Fruit fly (Drosophila melanogaster): ENCODE measurements around the gene CG7557.

Gene CG7557

DNA sequence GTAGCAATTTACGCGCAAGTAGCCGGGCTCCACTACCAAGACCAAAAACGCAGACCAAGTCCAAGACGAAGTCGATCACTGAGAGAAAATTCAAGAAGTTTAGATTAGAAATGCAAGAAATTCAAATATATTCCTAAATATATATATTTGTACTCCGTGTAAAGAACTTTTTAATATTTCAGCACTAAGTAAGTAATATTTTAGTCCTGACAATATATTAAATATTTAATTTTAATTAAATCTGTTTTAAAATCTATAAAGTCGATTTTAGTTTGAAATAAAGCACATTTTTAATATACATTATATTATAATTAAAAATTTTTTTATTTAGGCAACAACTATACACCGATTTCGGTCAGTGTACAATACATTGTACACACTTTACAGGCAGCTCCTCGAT, 22.0 kb downstream of the CG7557 start (continued):
- TF ChIP-seq cyc (GFP tag; optimal IDR thresholded peaks at IDR 0.05) (peak; percentile 12), Ets96B (tag; optimal IDR thresholded peaks at IDR 0.05) (peak; percentile 54), svp (GFP tag) (no peak), CG15336 (GFP tag; IDR thresholded peaks at IDR 0.05) (no peak), CG16779 (tag; optimal IDR thresholded peaks at IDR 0.05) (no peak), acj6 (GFP tag; optimal IDR thresholded peaks at IDR 0.05) (peak; percentile 30), Blimp-1 (GFP tag; optimal IDR thresholded peaks at IDR 0.05) (no peak), Eip78C (GFP tag) (peak; percentile 64), CG1621 (tag; optimal IDR thresholded peaks at IDR 0.05) (no peak), CG6854 (GFP tag; optimal IDR thresholded peaks at IDR 0.05) (no peak), CG34406 (GFP tag; optimal IDR thresholded peaks at IDR 0.05) (peak; percentile 47), topi (GFP tag; optimal IDR thresholded peaks at IDR 0.05) (no peak), CG32006 (GFP tag; optimal IDR thresholded peaks at IDR 0.05) (peak; percentile 28), spab (GFP tag; optimal IDR thresholded peaks at IDR 0.05) (peak; percentile 19), CG6792 (GFP tag; optimal IDR thresholded peaks at IDR 0.05) (peak; percentile 20), Met (GFP tag; optimal IDR thresholded peaks at IDR 0.05) (no peak), ss (GFP tag; optimal IDR thresholded peaks at IDR 0.05) (no peak), vri (GFP tag; optimal IDR thresholded peaks at IDR 0.05) (no peak), CG11902 (GFP tag; optimal IDR thresholded peaks at IDR 0.05) (no peak), achi (GFP tag; optimal IDR thresholded peaks at IDR 0.05) (peak; percentile 53), Smox (GFP tag; optimal IDR thresholded peaks at IDR 0.05) (no peak), pdm3 (GFP tag; optimal IDR thresholded peaks at IDR 0.05) (no peak), Eip75B (GFP tag; optimal IDR thresholded peaks at IDR 0.05) (no peak), OdsH (GFP tag; optimal IDR thresholded peaks at IDR 0.05) (peak; percentile 41), fd59A (GFP tag; optimal IDR thresholded peaks at IDR 0.05) (no peak), Eip93F (GFP tag; optimal IDR thresholded peaks at IDR 0.05) (no peak)

DNA sequence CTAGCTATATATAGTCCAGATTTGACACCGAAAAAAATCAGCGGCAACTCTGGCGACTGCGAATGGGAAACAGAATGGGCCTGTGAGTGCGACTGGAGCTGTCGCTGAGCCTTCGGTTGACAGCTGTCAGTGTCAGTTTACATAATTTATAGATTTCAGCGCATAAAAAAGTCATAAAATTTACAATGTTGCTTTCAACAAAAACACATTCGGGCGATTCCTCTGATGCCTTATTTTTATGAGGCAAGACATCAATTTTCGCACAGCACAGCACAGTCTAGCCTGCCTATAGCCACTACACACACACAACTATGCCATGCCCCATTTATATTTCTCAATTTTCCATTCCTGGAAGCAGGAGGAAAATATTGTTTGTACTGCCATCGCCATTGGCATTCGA, 27.4 kb downstream of the CG7557 start:
- TF ChIP-seq dsx (GFP tag; optimal IDR thresholded peaks at IDR 0.05; ENCODE audit: poor library complexity, severe bottlenecking) (peak; percentile 92), CG6808 (GFP tag; optimal IDR thresholded peaks at IDR 0.05) (no peak)

DNA sequence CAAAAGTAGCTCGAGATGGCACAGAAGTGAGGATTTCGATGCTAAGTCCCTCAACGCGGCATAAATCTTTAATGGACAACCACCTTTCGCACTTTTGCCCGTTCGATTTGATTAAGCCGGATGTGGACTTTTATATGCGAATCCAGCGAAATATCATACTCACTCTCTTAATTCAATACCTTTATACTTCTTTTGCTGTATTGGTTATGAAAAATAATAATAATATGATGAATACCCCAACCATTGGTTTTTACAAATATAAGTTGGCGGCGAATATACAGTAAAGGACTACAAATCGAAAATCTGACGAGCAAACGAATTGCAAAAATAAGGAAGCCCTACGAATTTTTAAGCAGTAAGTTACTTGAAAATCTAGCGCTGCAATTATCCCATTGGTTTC, 28.0 kb downstream of the CG7557 start, which contains the start of gene Vha16-3:
TSS of gene Vha16-3 (plus strand) at position 301 of the 400 bp plus-strand sequence.
- no peak for TF ChIP-seq CG4318 (GFP tag; optimal IDR thresholded peaks at IDR 0.05)
- TF ChIP-seq CG8319 (GFP tag; optimal IDR thresholded peaks at IDR 0.05), result no peak
- TF ChIP-seq CG3919 (GFP tag; optimal IDR thresholded peaks at IDR 0.05), result no peak
- TF ChIP-seq CG6276 (GFP tag; optimal IDR thresholded peaks at IDR 0.05), result no peak
- TF ChIP-seq pdm3 (GFP tag; optimal IDR thresholded peaks at IDR 0.05), result no peak
- no peak for TF ChIP-seq Sox102F (GFP tag; optimal IDR thresholded peaks at IDR 0.05)
- no peak for TF ChIP-seq net (GFP tag; optimal IDR thresholded peaks at IDR 0.05)
- TF ChIP-seq CG32006 (GFP tag; optimal IDR thresholded peaks at IDR 0.05), result no peak
- TF ChIP-seq Ets96B (tag; optimal IDR thresholded peaks at IDR 0.05), result no peak
- no peak for TF ChIP-seq CG10669 (GFP tag; optimal IDR thresholded peaks at IDR 0.05)
- no peak for TF ChIP-seq fkh (GFP tag; optimal IDR thresholded peaks at IDR 0.05)
- TF ChIP-seq CG11294 (GFP tag; IDR thresholded peaks at IDR 0.05), result no peak
- no peak for TF ChIP-seq CG11902 (GFP tag; optimal IDR thresholded peaks at IDR 0.05)
- no peak for TF ChIP-seq CG6854 (GFP tag; optimal IDR thresholded peaks at IDR 0.05)
- no peak for TF ChIP-seq spab (GFP tag; optimal IDR thresholded peaks at IDR 0.05)

DNA sequence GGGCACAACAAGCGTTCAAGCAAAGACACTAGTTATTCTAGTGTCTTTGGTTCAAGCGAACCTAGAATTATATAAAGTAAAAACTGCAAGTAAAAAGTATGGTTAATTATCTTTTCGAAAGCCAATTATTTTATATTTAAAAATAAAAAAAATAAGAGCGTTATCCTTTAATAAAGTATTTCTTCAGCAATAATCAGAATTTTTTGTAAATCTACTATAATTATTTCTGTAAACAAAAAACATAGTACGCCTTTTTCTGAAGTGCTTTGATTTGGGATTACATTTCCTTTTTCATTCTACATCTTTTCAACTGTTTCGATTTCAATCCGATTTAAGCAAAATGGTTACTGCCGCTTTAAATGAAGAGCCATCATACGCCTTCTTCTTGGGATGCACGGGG, 29.7 kb downstream of the CG7557 start, which contains the start of gene Vha16-2:
TSS of gene Vha16-2 (plus strand) at position 301 of the 400 bp plus-strand sequence.
- TF ChIP-seq fd85E (GFP tag; optimal IDR thresholded peaks at IDR 0.05) (no peak), CG11294 (GFP tag; IDR thresholded peaks at IDR 0.05) (no peak), CG6792 (GFP tag; optimal IDR thresholded peaks at IDR 0.05) (no peak), Sox15 (GFP tag; optimal IDR thresholded peaks at IDR 0.05) (no peak), CG3032 (tag; optimal IDR thresholded peaks at IDR 0.05) (no peak), CG34406 (GFP tag; optimal IDR thresholded peaks at IDR 0.05) (no peak), CG7368 (GFP tag; optimal IDR thresholded peaks at IDR 0.05) (no peak), vri (GFP tag; optimal IDR thresholded peaks at IDR 0.05) (no peak), CG4318 (GFP tag; optimal IDR thresholded peaks at IDR 0.05) (no peak), CG10631 (GFP tag; optimal IDR thresholded peaks at IDR 0.05) (no peak), achi (GFP tag; optimal IDR thresholded peaks at IDR 0.05) (no peak), eg (GFP tag; IDR thresholded peaks at IDR 0.05) (no peak), CG6854 (GFP tag; optimal IDR thresholded peaks at IDR 0.05) (no peak), CG8632 (GFP tag; optimal IDR thresholded peaks at IDR 0.05) (no peak), dac (GFP tag; optimal IDR thresholded peaks at IDR 0.05) (no peak), CG9139 (GFP tag; optimal IDR thresholded peaks at IDR 0.05) (no peak), Ets21C (GFP tag; optimal IDR thresholded peaks at IDR 0.05) (no peak), topi (GFP tag; optimal IDR thresholded peaks at IDR 0.05) (no peak), CG6808 (GFP tag; optimal IDR thresholded peaks at IDR 0.05) (no peak)

Data from whole organism, prepupa.